Fruit fly (Drosophila melanogaster) whole organism, embryonic: ENCODE data around the gene Jon65Aiii.

Experiments used
- Bteb2 ChIP-seq: fragments of 200-800 bp; sonication (Bioruptor generic); optimal IDR thresholded peaks from 2 replicates; lab custom pipeline; 2016; ENCODE audit warnings: missing biosample characterization, missing genetic modification characterization
- CG10267 ChIP-seq: fragments of 200-800 bp; sonication (Bioruptor generic); optimal IDR thresholded peaks from 2 replicates; lab custom pipeline; 2018; ENCODE audit warnings: missing biosample characterization, mild to moderate bottlenecking, missing genetic modification characterization, moderate library complexity
- CG10431 ChIP-seq: fragments of 200-800 bp; sonication (Bioruptor generic); optimal IDR thresholded peaks from 3 replicates; lab custom pipeline; 2018; ENCODE audit warnings: missing biosample characterization, mild to moderate bottlenecking, missing genetic modification characterization
- CG13123 ChIP-seq: fragments of 200-800 bp; sonication (Bioruptor generic); optimal IDR thresholded peaks from 2 replicates; lab custom pipeline; 2016; ENCODE audit warnings: missing biosample characterization, missing genetic modification characterization
- CG16779 ChIP-seq: fragments of 200-800 bp; sonication (Bioruptor generic); IDR thresholded peaks from 2 replicates; pipeline ENCODE4 v1.3.6; 2022; ENCODE audit warnings: missing biosample characterization, missing genetic modification characterization
- CG18764 ChIP-seq: fragments of 200-800 bp; sonication (Bioruptor generic); optimal IDR thresholded peaks from 3 replicates; lab custom pipeline; 2016; ENCODE audit warnings: missing biosample characterization, missing genetic modification characterization
- CG34224 ChIP-seq: fragments of 200-800 bp; sonication (Bioruptor generic); IDR thresholded peaks from 3 replicates; pipeline ENCODE4 v1.3.6; 2022; ENCODE audit warnings: missing biosample characterization, missing genetic modification characterization; ENCODE audit not compliant: partially characterized antibody
- Chrac-16 ChIP-seq: fragments of 200-800 bp; sonication (Bioruptor generic); optimal IDR thresholded peaks from 3 replicates; lab custom pipeline; 2016; ENCODE audit warnings: missing biosample characterization, missing genetic modification characterization
- MBD-R2 ChIP-seq: fragments of 200-800 bp; sonication (Bioruptor generic); IDR thresholded peaks from 2 replicates; pipeline ENCODE4 v1.3.6; 2022; ENCODE audit warnings: missing biosample characterization, missing genetic modification characterization
- p53 ChIP-seq: fragments of 200-800 bp; sonication (Bioruptor generic); optimal IDR thresholded peaks from 2 replicates; lab custom pipeline; 2016; ENCODE audit warnings: missing biosample characterization, missing genetic modification characterization
- psq ChIP-seq: fragments of 200-800 bp; sonication (Bioruptor generic); optimal IDR thresholded peaks from 2 replicates; lab custom pipeline; 2017; ENCODE audit warnings: missing biosample characterization, missing genetic modification characterization
- wor ChIP-seq: fragments of 200-800 bp; sonication (Bioruptor generic); IDR thresholded peaks from 2 replicates; pipeline ENCODE4 v1.3.6; 2022; ENCODE audit warnings: missing biosample characterization, missing genetic modification characterization
- zf30C ChIP-seq: fragments of 200-800 bp; sonication (Bioruptor generic); optimal IDR thresholded peaks from 3 replicates; lab custom pipeline; 2018; ENCODE audit warnings: missing biosample characterization, mild to moderate bottlenecking, missing genetic modification characterization

DNA sequence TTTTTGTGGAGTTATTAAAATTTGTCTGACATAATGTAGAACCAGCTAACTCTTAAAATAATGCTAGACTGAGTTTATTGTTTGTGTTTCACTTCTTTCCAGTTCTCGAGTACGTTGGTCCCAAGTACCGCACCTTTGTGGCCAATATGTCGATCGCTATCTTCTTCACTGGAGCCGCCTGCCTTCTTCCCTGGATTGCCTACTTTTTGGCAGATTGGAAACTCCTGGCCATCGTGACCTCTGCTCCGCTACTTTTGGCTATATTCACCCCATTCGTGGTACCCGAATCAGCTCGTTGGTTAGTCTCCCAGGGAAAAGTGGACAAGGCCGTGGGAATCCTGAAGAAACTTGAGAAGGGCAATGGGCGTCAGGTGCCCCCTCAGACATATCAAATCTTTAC, 19.6 kb downstream of the Jon65Aiii start:
- TF ChIP-seq CG13123 = no peak
- TF ChIP-seq CG10431 = no peak
- no peak for TF ChIP-seq Bteb2 (GFP tag; lab: Kevin White, UChicago)
- no peak for TF ChIP-seq CG18764 (GFP tag; lab: Kevin White, UChicago)
- TF ChIP-seq wor = no peak
- TF ChIP-seq CG34224 = no peak
- TF ChIP-seq CG10267 (tag; lab: Kevin White, UChicago) = no peak
- no peak for TF ChIP-seq zf30C (GFP tag; lab: Kevin White, UChicago)
- no peak for TF ChIP-seq Chrac-16 (GFP tag; lab: Kevin White, UChicago)
- no peak for TF ChIP-seq MBD-R2 (GFP tag; lab: Robert Waterston, UW)
- no peak for TF ChIP-seq CG16779 (GFP tag; lab: Robert Waterston, UW)
- no peak for TF ChIP-seq p53
- TF ChIP-seq psq = no peak
